Fruit fly (Drosophila melanogaster): ENCODE measurements around the gene Cog8.
A peak's percentile ranks its signal among the peaks of the same experiment; 100 is the strongest.

The Cog8 gene

DNA sequence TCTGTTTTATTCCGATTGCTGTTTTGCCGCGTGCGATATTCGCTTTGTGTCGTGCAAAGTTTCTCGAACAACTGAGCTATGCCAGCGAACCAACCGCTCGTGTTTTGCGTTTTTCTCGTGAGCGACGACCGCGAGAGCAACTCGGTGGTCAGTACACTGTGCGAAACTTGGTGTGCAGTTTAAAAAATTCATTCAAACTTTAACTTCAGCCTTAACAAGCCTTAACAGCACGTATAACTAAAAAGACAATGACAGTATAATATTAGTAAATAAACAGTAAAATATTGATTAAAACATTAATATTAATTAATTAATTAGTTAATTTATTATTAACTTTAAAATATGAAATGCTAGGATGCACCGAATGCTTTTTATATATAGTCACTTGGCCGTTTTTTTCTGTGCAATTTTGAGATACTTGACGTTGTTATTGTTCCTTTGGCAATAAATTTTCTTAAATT is 29.4 kb upstream of the Cog8 start, which contains the start of gene CG31705 (continued):
- TF ChIP-seq Hmx (GFP tag; optimal IDR thresholded peaks at IDR 0.05) = no peak
- TF ChIP-seq inv (GFP tag; IDR thresholded peaks at IDR 0.05; ENCODE audit: partially characterized antibody) = no peak
- no peak for TF ChIP-seq CG12942 (GFP tag; optimal IDR thresholded peaks at IDR 0.05)
- peak; percentile 30 to 34 for TF ChIP-seq dpn (GFP tag; optimal IDR thresholded peaks at IDR 0.05)
- no peak for TF ChIP-seq gce (GFP tag; IDR thresholded peaks at IDR 0.05)
- TF ChIP-seq HHEX (GFP tag; optimal IDR thresholded peaks at IDR 0.05) = peak; percentile 30
- TF ChIP-seq slbo (GFP tag; IDR thresholded peaks at IDR 0.05) = peak; percentile 67
- no peak for TF ChIP-seq knrl (GFP tag; IDR thresholded peaks at IDR 0.05; ENCODE audit: partially characterized antibody)
- TF ChIP-seq oc (tag; optimal IDR thresholded peaks at IDR 0.05) = no peak
- TF ChIP-seq CG12299 (tag; optimal IDR thresholded peaks at IDR 0.05) = no peak
- TF ChIP-seq CG10274 (GFP tag; optimal IDR thresholded peaks at IDR 0.05) = peak; percentile 50
- no peak for TF ChIP-seq gsb (GFP tag; IDR thresholded peaks at IDR 0.05)
- TF ChIP-seq CG7839 (tag; optimal IDR thresholded peaks at IDR 0.05) = peak; percentile 67
- no peak for TF ChIP-seq pb (GFP tag; optimal IDR thresholded peaks at IDR 0.05)
- TF ChIP-seq Bteb2 (GFP tag; optimal IDR thresholded peaks at IDR 0.05) = no peak
- no peak for TF ChIP-seq Fer1 (GFP tag; optimal IDR thresholded peaks at IDR 0.05)
- TF ChIP-seq C15 (GFP tag; IDR thresholded peaks at IDR 0.05) = no peak
- TF ChIP-seq CG32772 (GFP tag; IDR thresholded peaks at IDR 0.05) = no peak
- TF ChIP-seq GATAe (GFP tag; conservative IDR thresholded peaks at IDR 0.05) = no peak
- TF ChIP-seq jing (GFP tag; optimal IDR thresholded peaks at IDR 0.05) = no peak
- TF ChIP-seq Hr51 (GFP tag; optimal IDR thresholded peaks at IDR 0.05) = peak in 1 of 2 experiments; percentile 53
- peak; percentile 60 for TF ChIP-seq CG1233 (GFP tag; optimal IDR thresholded peaks at IDR 0.05)
- TF ChIP-seq CG12769 (tag; optimal IDR thresholded peaks at IDR 0.05) = no peak
- 0 out of 3 replicates have a peak, but pooled peaks have one; percentile 25 for TF ChIP-seq CG11456 (GFP tag; IDR thresholded peaks at IDR 0.05)
- no peak for TF ChIP-seq CG15011 (GFP tag; optimal IDR thresholded peaks at IDR 0.05)
- no peak for TF ChIP-seq CG34224 (GFP tag; IDR thresholded peaks at IDR 0.05; ENCODE audit: partially characterized antibody)
- peak; percentile 7 for TF ChIP-seq CG2678 (tag; optimal IDR thresholded peaks at IDR 0.05)
- no peak for TF ChIP-seq CG11723 (GFP tag; optimal IDR thresholded peaks at IDR 0.05)
- TF ChIP-seq chinmo (GFP tag; IDR thresholded peaks at IDR 0.05; ENCODE audit: partially characterized antibody) = no peak
- TF ChIP-seq CG18599 (GFP tag; optimal IDR thresholded peaks at IDR 0.05) = peak; percentile 50
- no peak for TF ChIP-seq ato (GFP tag; IDR thresholded peaks at IDR 0.05; ENCODE audit: partially characterized antibody)
- TF ChIP-seq Dfd (GFP tag; optimal IDR thresholded peaks at IDR 0.05) = no peak
- no peak; the same call in 1 of the 2 replicates for TF ChIP-seq ranshi (GFP tag; IDR thresholded peaks at IDR 0.05)
- no peak for TF ChIP-seq CG4282 (GFP tag; optimal IDR thresholded peaks at IDR 0.05)
- TF ChIP-seq CG6791 (GFP tag; IDR thresholded peaks at IDR 0.05; ENCODE audit: partially characterized antibody) = no peak
- TF ChIP-seq CG6175 (GFP tag; IDR thresholded peaks at IDR 0.05) = no peak
- TF ChIP-seq wdn (GFP tag; IDR thresholded peaks at IDR 0.05) = no peak; the same call in 1 of the 2 replicates
- TF ChIP-seq bigmax (GFP tag; optimal IDR thresholded peaks at IDR 0.05) = no peak
- no peak for TF ChIP-seq CG1024 (GFP tag; IDR thresholded peaks at IDR 0.05)
- no peak for TF ChIP-seq CG10462 (GFP tag; optimal IDR thresholded peaks at IDR 0.05)
- no peak for TF ChIP-seq ssp (GFP tag; IDR thresholded peaks at IDR 0.05)
- TF ChIP-seq zfh1 (GFP tag; IDR thresholded peaks at IDR 0.05) = no peak
- TF ChIP-seq sens (GFP tag) = peak; percentile 63
- no peak for TF ChIP-seq CG1792 (GFP tag; optimal IDR thresholded peaks at IDR 0.05)
- TF ChIP-seq NFAT (GFP tag; IDR thresholded peaks at IDR 0.05) = peak; percentile 57
- TF ChIP-seq aop (GFP tag; IDR thresholded peaks at IDR 0.05) = no peak
- TF ChIP-seq CG2202 (tag; optimal IDR thresholded peaks at IDR 0.05) = no peak
- peak; percentile 56 for TF ChIP-seq D19B (GFP tag; optimal IDR thresholded peaks at IDR 0.05)
- TF ChIP-seq CG8089 (GFP tag; optimal IDR thresholded peaks at IDR 0.05) = no peak
- TF ChIP-seq chm (GFP tag; IDR thresholded peaks at IDR 0.05) = no peak
- TF ChIP-seq NK7.1 (GFP tag; optimal IDR thresholded peaks at IDR 0.05) = no peak
